Fruit fly (Drosophila melanogaster) Kc167 (cell line): ENCODE results near the gene CG11597.

Source experiments
- Myc ChIP-seq: fragments of >200 bp; optimal IDR thresholded peaks from 2 replicates; lab custom pipeline; 2017; ENCODE audit warnings: missing external identifiers
- Sin3A ChIP-seq: fragments of >200 bp; optimal IDR thresholded peaks from 2 replicates; lab custom pipeline; 2018; ENCODE audit warnings: missing external identifiers
- h ChIP-seq: fragments of >200 bp; optimal IDR thresholded peaks from 3 replicates; lab custom pipeline; 2018; ENCODE audit warnings: missing external identifiers
- insv ChIP-seq: fragments of >200 bp; optimal IDR thresholded peaks from 3 replicates; lab custom pipeline; 2018; ENCODE audit warnings: missing external identifiers
- psq ChIP-seq: fragments of >200 bp; optimal IDR thresholded peaks from 2 replicates; lab custom pipeline; 2017; ENCODE audit warnings: missing external identifiers
- ttk ChIP-seq: sonication (Bioruptor generic); optimal IDR thresholded peaks from 2 replicates; lab custom pipeline; 2017; ENCODE audit warnings: missing external identifiers

CG11597 gene

dm6 chr3L:11793233-11793800 lies 28.8 kb downstream of the CG11597 start, which contains the start of the genes twy and CG10907:
TSS of gene twy (minus strand) at chr3L:11793283.
TSS of gene CG10907 (plus strand) at chr3L:11793514.
- TF ChIP-seq Sin3A (lab: Kevin White, UChicago), result no peak

- no peak for TF ChIP-seq insv (lab: Kevin White, UChicago)
- TF ChIP-seq psq (lab: Kevin White, UChicago), result no peak
- no peak for TF ChIP-seq ttk
- no peak for TF ChIP-seq h (lab: Kevin White, UChicago)
- TF ChIP-seq Sin3A (lab: Kevin White, UChicago), result no peak
- TF ChIP-seq Myc (lab: Kevin White, UChicago), result no peak
Measured at dm6 chr3L:11789773-11790172, 32.3 kb downstream of the CG11597 start, which contains the start of gene Pi3K68D. TSS of gene Pi3K68D (minus strand) at chr3L:11790013.

dm6 chr3L:11788936-11789352 lies 33.1 kb downstream of the CG11597 start:
- peak; percentile 5 for TF ChIP-seq psq (lab: Kevin White, UChicago)
- no peak for TF ChIP-seq insv (lab: Kevin White, UChicago)

DNA sequence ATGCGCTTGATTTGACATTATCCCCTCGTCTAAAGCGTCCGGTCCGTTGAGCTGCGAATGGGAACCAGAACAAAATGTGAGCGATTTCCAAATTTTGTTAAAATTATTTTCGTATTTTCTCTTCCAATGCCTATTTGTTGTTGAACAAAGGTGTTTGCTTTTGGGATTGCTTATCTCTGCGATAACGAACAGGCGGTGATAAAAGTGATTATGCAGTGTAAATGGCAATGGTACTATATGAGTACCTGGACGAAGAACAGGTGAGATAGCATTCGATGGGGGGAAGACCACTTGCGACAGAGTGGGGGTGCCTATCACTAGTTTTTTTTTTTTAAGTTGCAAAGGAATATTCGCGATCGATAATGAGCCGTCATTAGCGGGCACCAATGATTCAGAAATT lies 33.9 kb downstream of the CG11597 start:
- TF ChIP-seq h (lab: Kevin White, UChicago), result no peak
- TF ChIP-seq Myc (lab: Kevin White, UChicago), result no peak
- no peak for TF ChIP-seq psq (lab: Kevin White, UChicago)
- no peak for TF ChIP-seq ttk
- TF ChIP-seq insv (lab: Kevin White, UChicago), result no peak
- no peak for TF ChIP-seq Sin3A (lab: Kevin White, UChicago)

- TF ChIP-seq insv (lab: Kevin White, UChicago) (no peak), ttk (no peak), Sin3A (lab: Kevin White, UChicago) (no peak), h (lab: Kevin White, UChicago) (no peak), psq (lab: Kevin White, UChicago) (no peak), Myc (lab: Kevin White, UChicago) (no peak)
Measured at dm6 chr3L:11785291-11785690, 36.8 kb downstream of the CG11597 start.

dm6 chr3L:11777348-11777958 lies 44.6 kb downstream of the CG11597 start:
- no peak for TF ChIP-seq h (lab: Kevin White, UChicago)
- no peak for TF ChIP-seq Sin3A (lab: Kevin White, UChicago)
- TF ChIP-seq psq (lab: Kevin White, UChicago), result no peak
- no peak for TF ChIP-seq Myc (lab: Kevin White, UChicago)
- TF ChIP-seq ttk, result no peak
- no peak for TF ChIP-seq insv (lab: Kevin White, UChicago)

DNA sequence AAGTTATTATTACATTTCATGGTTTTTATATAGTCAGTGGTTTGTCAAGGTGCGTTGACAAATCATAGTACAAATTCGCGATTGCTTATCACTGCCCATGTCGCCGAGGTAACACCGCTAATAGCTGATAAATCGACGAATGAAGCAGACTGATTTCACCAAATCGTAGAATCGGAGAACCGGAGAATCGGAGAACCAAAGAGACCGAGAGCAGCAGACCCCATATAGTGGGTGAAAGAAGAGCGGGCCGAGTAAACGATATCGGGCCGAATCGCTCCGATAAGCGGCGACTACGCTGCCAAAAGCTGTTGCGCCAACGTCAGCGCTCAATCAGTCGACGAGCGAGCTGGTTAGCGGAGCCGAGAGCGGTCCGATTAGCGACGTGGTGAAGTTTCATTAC lies 45.3 kb downstream of the CG11597 start, which contains the start of gene CG14131:
TSS of gene CG14131 (plus strand) at position 343 of the 400 bp plus-strand sequence.
- TF ChIP-seq insv (lab: Kevin White, UChicago) (no peak), psq (lab: Kevin White, UChicago) (no peak)

DNA sequence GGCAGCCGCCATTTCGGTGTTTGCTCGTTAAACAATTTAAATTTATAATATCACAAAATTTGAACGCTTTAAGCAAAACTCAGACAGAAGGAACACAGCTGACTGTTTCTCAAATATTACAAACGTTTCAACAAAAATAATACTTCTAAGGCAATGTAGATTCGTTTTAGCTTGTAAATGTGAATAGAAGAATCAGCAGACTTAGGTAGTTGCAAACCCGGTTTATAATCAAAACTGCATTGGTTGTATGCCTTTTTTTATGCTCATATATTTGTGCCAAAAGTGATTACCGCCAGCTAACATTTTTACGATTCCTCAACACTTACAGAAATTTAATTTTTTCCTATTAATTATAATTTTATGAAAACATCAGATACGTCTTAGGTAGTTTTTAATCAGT lies 47.7 kb downstream of the CG11597 start, which contains the start of gene Tim13:
TSS of gene Tim13 (minus strand) at position 101 of the 400 bp plus-strand sequence.
- TF ChIP-seq insv (lab: Kevin White, UChicago) (no peak), ttk (no peak), Sin3A (lab: Kevin White, UChicago) (no peak), psq (lab: Kevin White, UChicago) (no peak), h (lab: Kevin White, UChicago) (no peak), Myc (lab: Kevin White, UChicago) (no peak)

DNA sequence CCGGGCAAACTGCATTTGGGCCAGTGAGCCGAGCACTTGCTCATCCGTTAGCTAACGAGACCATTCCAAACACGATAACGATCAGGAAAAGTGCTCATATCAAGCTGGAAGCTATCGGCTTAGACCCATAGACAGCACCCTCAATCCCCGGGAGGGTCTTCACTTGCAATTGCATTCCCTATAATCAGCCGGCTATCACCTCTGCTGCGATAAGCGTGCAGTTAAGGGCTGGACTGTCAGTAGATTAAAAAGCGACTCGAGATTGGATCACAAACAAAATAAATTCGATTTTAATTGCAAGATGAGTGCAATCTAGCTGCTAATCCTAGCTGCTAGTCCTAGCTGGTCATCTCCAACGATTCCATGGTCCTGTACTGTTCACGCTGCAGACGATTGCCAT lies 48.3 kb downstream of the CG11597 start:
- TF ChIP-seq psq (lab: Kevin White, UChicago), result no peak
- no peak for TF ChIP-seq insv (lab: Kevin White, UChicago)
- no peak for TF ChIP-seq ttk
- TF ChIP-seq Sin3A (lab: Kevin White, UChicago), result no peak
- no peak for TF ChIP-seq h (lab: Kevin White, UChicago)

DNA sequence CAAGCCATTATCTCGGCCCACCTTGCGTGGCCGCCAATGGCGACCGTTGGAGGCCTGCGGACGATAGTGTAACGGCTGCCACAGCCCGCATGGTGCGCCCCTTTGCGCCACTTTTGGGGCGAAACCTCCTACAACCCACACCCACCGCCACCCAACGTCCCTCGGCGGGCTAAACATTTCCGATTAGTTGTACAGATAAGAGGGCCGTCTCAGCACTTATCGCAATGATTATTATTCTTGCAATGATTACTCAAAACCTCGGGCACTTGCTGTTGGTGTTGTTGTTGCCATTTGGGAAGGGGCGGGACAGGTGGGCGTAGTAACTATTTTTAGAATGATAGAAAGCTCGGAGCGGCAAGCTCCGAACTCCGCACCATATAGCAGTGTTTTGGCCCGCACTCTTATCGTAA lies 49.5 kb downstream of the CG11597 start:
- TF ChIP-seq Myc (lab: Kevin White, UChicago) (no peak), h (lab: Kevin White, UChicago) (no peak), ttk (no peak), Sin3A (lab: Kevin White, UChicago) (no peak), psq (lab: Kevin White, UChicago) (no peak), insv (lab: Kevin White, UChicago) (no peak)

DNA sequence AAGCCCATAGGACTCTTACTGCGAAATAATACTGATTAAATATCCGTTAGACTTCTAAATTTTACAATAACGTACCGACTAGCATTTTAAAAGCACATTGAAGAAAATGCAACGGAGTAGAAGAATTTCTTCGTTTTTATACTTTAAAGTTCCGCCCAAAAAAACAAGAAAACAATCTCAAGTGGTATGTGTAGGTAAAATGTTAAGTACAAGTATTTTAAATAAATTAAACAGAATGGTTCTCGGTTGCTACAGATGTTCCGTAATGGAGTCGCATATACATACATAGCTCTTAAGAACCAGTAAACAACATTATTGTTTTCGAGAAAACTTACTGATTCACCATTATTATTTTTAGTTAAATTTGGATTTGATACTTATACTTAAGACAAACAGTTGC lies 50.0 kb downstream of the CG11597 start, which contains the start of gene Muc68D:
TSS of gene Muc68D (minus strand) at position 101 of the 400 bp plus-strand sequence.
- TF ChIP-seq Myc (lab: Kevin White, UChicago) (no peak), psq (lab: Kevin White, UChicago) (no peak), ttk (no peak), h (lab: Kevin White, UChicago) (no peak), Sin3A (lab: Kevin White, UChicago) (no peak), insv (lab: Kevin White, UChicago) (no peak)
